Worm (Caenorhabditis elegans): ENCODE measurements around the gene fig-1.

The fig-1 gene

DNA sequence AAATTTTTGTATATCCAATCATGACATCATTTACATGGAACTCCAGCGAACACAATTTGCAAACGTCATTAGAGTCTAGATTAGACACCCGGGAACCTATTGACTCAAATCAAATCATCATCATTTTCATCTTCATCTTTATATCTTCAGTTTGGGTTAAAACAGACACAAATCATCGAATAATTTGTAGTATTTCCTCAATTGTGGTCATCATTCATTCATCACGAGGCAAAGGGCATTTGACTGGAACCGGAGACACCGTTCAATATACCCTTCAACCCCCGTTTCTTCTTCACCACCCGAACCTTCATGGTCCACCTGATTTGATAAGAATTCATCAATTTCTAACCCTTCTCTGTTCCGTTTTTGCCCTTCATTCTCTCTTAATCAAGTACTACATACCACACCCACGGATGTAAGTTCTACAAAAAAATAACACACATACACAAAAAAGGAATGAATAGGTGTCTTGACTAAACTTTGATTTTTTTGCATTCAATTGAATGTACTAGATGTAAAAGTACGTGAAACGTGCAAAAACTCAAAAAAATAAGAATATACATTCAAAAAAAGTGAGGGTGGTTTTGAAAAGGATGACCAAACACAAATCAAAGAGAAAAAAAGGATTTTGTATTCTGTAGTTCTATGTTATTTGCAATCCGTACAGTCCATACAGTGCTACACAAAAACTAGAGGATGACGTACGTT, 36.0 kb upstream of the fig-1 start:
- TF ChIP-seq sea-2 (GFP tag; IDR thresholded peaks at IDR 0.05) (no peak), tbx-9 (tag; optimal IDR thresholded peaks at IDR 0.05; ENCODE audit: borderline replicate concordance) (no peak), dpff-1 (tag; optimal IDR thresholded peaks at IDR 0.05) (no peak), Y53G8AR.9 (GFP tag; conservative IDR thresholded peaks at IDR 0.05) (no peak), atf-7 (tag; optimal IDR thresholded peaks at IDR 0.05) (no peak), F52B5.7 (tag; optimal IDR thresholded peaks at IDR 0.05) (no peak), madf-10 (tag; optimal IDR thresholded peaks at IDR 0.05) (no peak), F49E8.2 (tag; optimal IDR thresholded peaks at IDR 0.05; ENCODE audit: insufficient read depth) (no peak), K12H6.12 (tag; optimal IDR thresholded peaks at IDR 0.05) (no peak), hsf-1 (GFP tag; IDR thresholded peaks at IDR 0.05) (no peak), chd-7 (tag; optimal IDR thresholded peaks at IDR 0.05) (no peak), ceh-91 (GFP tag; IDR thresholded peaks at IDR 0.05) (no peak), F23B12.7 (tag; optimal IDR thresholded peaks at IDR 0.05; ENCODE audit: insufficient read depth) (no peak), tlf-1 (GFP tag; optimal IDR thresholded peaks at IDR 0.05) (no peak), attf-6 (GFP tag; IDR thresholded peaks at IDR 0.05) (no peak), let-526 (GFP tag; IDR thresholded peaks at IDR 0.05) (no peak), Y67H2A.10 (GFP tag; conservative IDR thresholded peaks at IDR 0.05) (no peak)

DNA sequence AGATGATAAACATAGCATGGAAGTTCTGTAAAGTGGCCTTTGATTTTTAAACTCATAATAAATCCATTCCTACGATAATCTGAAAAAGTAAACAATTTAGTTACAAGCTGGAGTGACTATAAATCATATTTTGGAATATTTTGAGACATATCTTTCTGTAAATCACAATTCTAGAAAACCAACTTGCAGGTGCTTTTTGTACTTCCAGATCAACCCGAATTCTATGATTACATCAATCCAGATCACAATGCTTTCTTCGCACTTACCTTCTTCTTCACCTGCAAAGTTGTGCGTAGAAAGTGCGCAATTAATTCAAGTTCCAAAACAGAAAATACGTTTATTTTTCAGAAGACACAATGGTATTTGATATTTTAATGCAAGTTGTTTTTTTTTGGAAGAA, 33.7 kb upstream of the fig-1 start:
- no peak for TF ChIP-seq egrh-3 (GFP tag; IDR thresholded peaks at IDR 0.05)
- TF ChIP-seq snpc-3.4 (tag; optimal IDR thresholded peaks at IDR 0.05): no peak
- TF ChIP-seq somi-1 (GFP tag; optimal IDR thresholded peaks at IDR 0.05): no peak
- TF ChIP-seq rcor-1 (GFP tag; IDR thresholded peaks at IDR 0.05): no peak
- no peak for TF ChIP-seq ceh-40 (GFP tag; IDR thresholded peaks at IDR 0.05)
- TF ChIP-seq nhr-27 (tag; optimal IDR thresholded peaks at IDR 0.05): no peak
- no peak for TF ChIP-seq nfya-2 (GFP tag; IDR thresholded peaks at IDR 0.05)
- no peak for TF ChIP-seq nhr-90 (tag; optimal IDR thresholded peaks at IDR 0.05)
- TF ChIP-seq sea-2 (GFP tag; IDR thresholded peaks at IDR 0.05): no peak
- TF ChIP-seq bed-2 (GFP tag; IDR thresholded peaks at IDR 0.05): no peak
- no peak for TF ChIP-seq F55B11.4 (tag; optimal IDR thresholded peaks at IDR 0.05; ENCODE audit: borderline replicate concordance, insufficient read depth)
- no peak for TF ChIP-seq tbp1 (GFP tag; optimal IDR thresholded peaks at IDR 0.05)
- no peak for TF ChIP-seq lir-1 (GFP tag; conservative IDR thresholded peaks at IDR 0.05)
- TF ChIP-seq him-1 (tag; optimal IDR thresholded peaks at IDR 0.05): no peak
- TF ChIP-seq gei-17 (GFP tag; optimal IDR thresholded peaks at IDR 0.05): no peak
- TF ChIP-seq ccch-3 (GFP tag; optimal IDR thresholded peaks at IDR 0.05): no peak

DNA sequence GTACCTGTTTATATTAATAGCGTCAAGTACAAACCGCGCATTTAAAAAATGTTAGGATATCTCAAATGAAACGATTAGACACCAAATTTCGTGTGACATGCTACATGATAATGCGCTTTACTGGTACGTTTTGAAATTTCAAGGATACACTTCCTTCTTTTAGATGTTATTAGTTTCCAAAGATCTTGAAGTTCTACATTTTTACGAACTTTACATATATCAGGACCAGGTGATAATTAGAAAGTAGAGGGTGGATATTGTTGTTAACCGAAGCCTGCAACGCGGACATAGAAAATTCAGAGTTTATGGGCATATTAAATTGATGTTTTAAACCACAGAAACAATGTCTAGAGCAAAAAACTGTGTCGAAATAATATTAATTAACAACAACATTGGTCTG, 32.2 kb upstream of the fig-1 start:
- TF ChIP-seq D2030.7 (GFP tag; IDR thresholded peaks at IDR 0.05) (no peak), ceh-79 (tag; optimal IDR thresholded peaks at IDR 0.05) (no peak), fkh-3 (tag; optimal IDR thresholded peaks at IDR 0.05) (no peak), tlf-1 (GFP tag; optimal IDR thresholded peaks at IDR 0.05) (no peak), rcor-1 (GFP tag; IDR thresholded peaks at IDR 0.05) (no peak), hlh-12 (tag; optimal IDR thresholded peaks at IDR 0.05) (no peak), nfya-2 (GFP tag; IDR thresholded peaks at IDR 0.05) (no peak), nfyb-1 (GFP tag; IDR thresholded peaks at IDR 0.05) (no peak), ceh-91 (GFP tag; IDR thresholded peaks at IDR 0.05) (no peak), dox-1 (GFP tag; IDR thresholded peaks at IDR 0.05) (no peak), F10E7.11 (tag; optimal IDR thresholded peaks at IDR 0.05) (no peak), F52B5.7 (tag; optimal IDR thresholded peaks at IDR 0.05) (no peak), rec-8 (tag; optimal IDR thresholded peaks at IDR 0.05) (no peak), ztf-6 (GFP tag; IDR thresholded peaks at IDR 0.05) (no peak), B0261.1 (tag; optimal IDR thresholded peaks at IDR 0.05) (no peak), let-607 (tag; optimal IDR thresholded peaks at IDR 0.05) (no peak), ama-1 (optimal IDR thresholded peaks at IDR 0.05) (no peak), ama-1 (GFP tag; optimal IDR thresholded peaks at IDR 0.05) (no peak)
